Worm (Caenorhabditis elegans) whole organism, young adult: Measurements from ENCODE around the gene her-1.

Experiments
- B0261.1 ChIP-seq: sonication (generic microtip); optimal IDR thresholded peaks from 2 replicates; lab custom pipeline; 2016; ENCODE audit warnings: mild to moderate bottlenecking, missing genetic modification characterization, moderate library complexity, missing compliant biosample characterization
- B0336.3 ChIP-seq: fragments of 200-800 bp; sonication (Bioruptor generic); IDR thresholded peaks from 2 replicates; pipeline ENCODE4 v1.3.6; 2022; ENCODE audit warnings: missing genetic modification characterization, missing compliant biosample characterization
- D2030.7 ChIP-seq: fragments of 200-800 bp; sonication (Bioruptor generic); IDR thresholded peaks from 2 replicates; pipeline ENCODE4 v1.3.6; 2022; ENCODE audit warnings: missing genetic modification reagents, missing genetic modification characterization, missing compliant biosample characterization
- F49E8.2 ChIP-seq: sonication (generic microtip); optimal IDR thresholded peaks from 3 replicates; lab custom pipeline; 2017; ENCODE audit warnings: missing genetic modification characterization, mild to moderate bottlenecking, missing compliant biosample characterization, antibody characterized with exemption, moderate library complexity; ENCODE audit not compliant: insufficient read depth
- K12H6.12 ChIP-seq: fragments of 200-800 bp; sonication (Bioruptor generic); optimal IDR thresholded peaks from 2 replicates; lab custom pipeline; 2018; ENCODE audit warnings: mild to moderate bottlenecking, missing genetic modification characterization, missing compliant biosample characterization
- T07F8.4 ChIP-seq: sonication (generic microtip); optimal IDR thresholded peaks from 2 replicates; lab custom pipeline; 2016; ENCODE audit warnings: mild to moderate bottlenecking, missing genetic modification characterization, moderate library complexity, missing compliant biosample characterization
- Y53G8AR.9 ChIP-seq: fragments of 200-800 bp; sonication (Bioruptor generic); conservative IDR thresholded peaks from 2 replicates; pipeline ENCODE4 v1.3.6; 2022; ENCODE audit warnings: missing genetic modification reagents, missing genetic modification characterization, missing compliant biosample characterization
- Y79H2A.3 ChIP-seq: fragments of 200-800 bp; sonication (Bioruptor generic); conservative IDR thresholded peaks from 2 replicates; pipeline ENCODE4 v1.3.6; 2022; ENCODE audit warnings: missing genetic modification reagents, missing genetic modification characterization, missing compliant biosample characterization
- ZK185.1 ChIP-seq: sonication (generic microtip); optimal IDR thresholded peaks from 2 replicates; lab custom pipeline; 2016; ENCODE audit warnings: mild to moderate bottlenecking, missing genetic modification characterization, missing compliant biosample characterization; ENCODE audit not compliant: poor library complexity, severe bottlenecking
- akir-1 ChIP-seq: fragments of 200-800 bp; sonication (Bioruptor generic); optimal IDR thresholded peaks from 2 replicates; lab custom pipeline; 2018; ENCODE audit warnings: mild to moderate bottlenecking, missing genetic modification characterization, moderate library complexity, missing compliant biosample characterization
- ccch-3 ChIP-seq: fragments of 200-800 bp; sonication (Bioruptor generic); optimal IDR thresholded peaks from 2 replicates; lab custom pipeline; 2018; ENCODE audit warnings: mild to moderate bottlenecking, missing genetic modification characterization, missing compliant biosample characterization
- cebp-2 ChIP-seq: fragments of 200-800 bp; sonication (Bioruptor generic); IDR thresholded peaks from 2 replicates; pipeline ENCODE4 v1.3.6; 2022; ENCODE audit warnings: missing genetic modification characterization, missing compliant biosample characterization
- ceh-100 ChIP-seq: fragments of 200-800 bp; sonication (Bioruptor generic); IDR thresholded peaks from 2 replicates; pipeline ENCODE4 v1.3.6; 2022; ENCODE audit warnings: missing genetic modification reagents, missing genetic modification characterization, missing compliant biosample characterization
- ceh-79 ChIP-seq: sonication (generic microtip); optimal IDR thresholded peaks from 2 replicates; lab custom pipeline; 2017; ENCODE audit warnings: mild to moderate bottlenecking, missing genetic modification characterization, missing compliant biosample characterization
- chd-7 ChIP-seq: sonication (generic microtip); optimal IDR thresholded peaks from 2 replicates; lab custom pipeline; 2016; ENCODE audit warnings: mild to moderate bottlenecking, missing genetic modification characterization, moderate library complexity, missing compliant biosample characterization
- die-1 ChIP-seq: sonication (generic microtip); optimal IDR thresholded peaks from 2 replicates; lab custom pipeline; 2016; ENCODE audit warnings: missing genotype, mild to moderate bottlenecking, missing genetic modification characterization, missing compliant biosample characterization
- dpl-1 ChIP-seq: fragments of 150-350 bp; optimal IDR thresholded peaks from 2 replicates; lab custom pipeline; 2014; ENCODE audit warnings: missing biosample characterization, missing genetic modification reagents, missing genetic modification characterization
- hlh-26 ChIP-seq: fragments of 200-800 bp; sonication (Bioruptor generic); conservative IDR thresholded peaks from 2 replicates; pipeline ENCODE4 v1.3.6; 2022; ENCODE audit warnings: missing genetic modification reagents, missing genetic modification characterization, missing compliant biosample characterization
- hmg-1.2 ChIP-seq: fragments of 200-800 bp; sonication (Bioruptor generic); IDR thresholded peaks from 2 replicates; pipeline ENCODE4 v1.3.6; 2022; ENCODE audit warnings: missing genetic modification reagents, missing genetic modification characterization, missing compliant biosample characterization
- hmg-20 ChIP-seq: fragments of 200-800 bp; sonication (Bioruptor generic); IDR thresholded peaks from 2 replicates; pipeline ENCODE4 v1.3.6; 2022; ENCODE audit warnings: missing genetic modification reagents, missing genetic modification characterization, missing compliant biosample characterization
- hsf-1 ChIP-seq: fragments of 200-800 bp; sonication (Bioruptor generic); IDR thresholded peaks from 2 replicates; pipeline ENCODE4 v1.3.6; 2022; ENCODE audit warnings: missing genetic modification reagents, missing genetic modification characterization, missing compliant biosample characterization
- lin-35 ChIP-seq, 3 experiments: fragments of 150-350 bp in 2 of 3; sonication (generic microtip) in 1 of 3; optimal IDR thresholded peaks; 2 replicates each; lab custom pipeline; 2014 to 2018; ENCODE audit warnings: missing biosample characterization in 3 of 3, missing genetic modification characterization in 3 of 3, missing genetic modification reagents in 3 of 3
- lir-1 ChIP-seq: fragments of 200-800 bp; sonication (Bioruptor generic); conservative IDR thresholded peaks from 2 replicates; pipeline ENCODE4 v1.3.6; 2022; ENCODE audit warnings: missing genetic modification reagents, missing genetic modification characterization, missing compliant biosample characterization
- lsl-1 ChIP-seq: fragments of 200-800 bp; sonication (Bioruptor generic); optimal IDR thresholded peaks from 2 replicates; lab custom pipeline; 2018; ENCODE audit warnings: mild to moderate bottlenecking, missing genetic modification characterization, moderate library complexity, missing compliant biosample characterization
- madf-3 ChIP-seq: fragments of 200-800 bp; sonication (Bioruptor generic); IDR thresholded peaks from 2 replicates; pipeline ENCODE4 v1.3.6; 2022; ENCODE audit warnings: missing genetic modification reagents, missing genetic modification characterization, missing compliant biosample characterization
- madf-8 ChIP-seq: fragments of 200-800 bp; sonication (Bioruptor generic); conservative IDR thresholded peaks from 2 replicates; pipeline ENCODE4 v1.3.6; 2022; ENCODE audit warnings: missing genetic modification reagents, missing genetic modification characterization, missing compliant biosample characterization
- nfya-2 ChIP-seq: fragments of 200-800 bp; sonication (Bioruptor generic); IDR thresholded peaks from 2 replicates; pipeline ENCODE4 v1.3.6; 2022; ENCODE audit warnings: missing genetic modification reagents, missing genetic modification characterization, missing compliant biosample characterization
- nfyb-1 ChIP-seq: fragments of 200-800 bp; sonication (Bioruptor generic); IDR thresholded peaks from 2 replicates; pipeline ENCODE4 v1.3.6; 2022; ENCODE audit warnings: missing genetic modification reagents, missing genetic modification characterization, missing compliant biosample characterization
- nhr-120 ChIP-seq: fragments of 200-800 bp; sonication (Bioruptor generic); IDR thresholded peaks from 2 replicates; pipeline ENCODE4 v1.3.6; 2022; ENCODE audit warnings: missing genetic modification characterization, missing compliant biosample characterization
- nhr-80 ChIP-seq: sonication (generic microtip); optimal IDR thresholded peaks from 2 replicates; lab custom pipeline; 2016; ENCODE audit warnings: missing genetic modification characterization, missing compliant biosample characterization
- nhr-90 ChIP-seq: sonication (generic microtip); optimal IDR thresholded peaks from 2 replicates; lab custom pipeline; 2016; ENCODE audit warnings: missing genotype, mild to moderate bottlenecking, missing genetic modification characterization, missing compliant biosample characterization
- pbrm-1 ChIP-seq: fragments of 200-800 bp; sonication (Bioruptor generic); IDR thresholded peaks from 2 replicates; pipeline ENCODE4 v1.3.6; 2022; ENCODE audit warnings: missing genetic modification reagents, missing genetic modification characterization, missing compliant biosample characterization
- pha-4 ChIP-seq: fragments of 150-350 bp; sonication (generic microtip); optimal IDR thresholded peaks from 2 replicates; lab custom pipeline; 2014; ENCODE audit warnings: missing biosample characterization, missing genetic modification reagents, missing genetic modification characterization
- sea-2 ChIP-seq: fragments of 200-800 bp; sonication (Bioruptor generic); IDR thresholded peaks from 2 replicates; pipeline ENCODE4 v1.3.6; 2022; ENCODE audit warnings: missing genetic modification characterization, missing compliant biosample characterization
- snpc-1.3 ChIP-seq: sonication (generic microtip); optimal IDR thresholded peaks from 2 replicates; lab custom pipeline; 2017; ENCODE audit warnings: missing genetic modification characterization, mild to moderate bottlenecking, missing compliant biosample characterization, antibody characterized with exemption, moderate library complexity, missing genotype, missing genetic modification reagents; ENCODE audit not compliant: insufficient read depth
- unc-130 ChIP-seq: sonication (generic microtip); optimal IDR thresholded peaks from 2 replicates; lab custom pipeline; 2016; ENCODE audit warnings: missing genetic modification reagents, missing genetic modification characterization, missing compliant biosample characterization
- unc-62 ChIP-seq: fragments of 150-350 bp; optimal IDR thresholded peaks from 2 replicates; lab custom pipeline; 2014; ENCODE audit warnings: missing biosample characterization, missing genetic modification reagents, missing genetic modification characterization
- ztf-6 ChIP-seq: fragments of 200-800 bp; sonication (Bioruptor generic); IDR thresholded peaks from 2 replicates; pipeline ENCODE4 v1.3.6; 2022; ENCODE audit warnings: missing genetic modification reagents, missing genetic modification characterization, missing compliant biosample characterization

The her-1 gene

ce11 chrV:9714909-9715308, 18.1 kb downstream of the her-1 start, which contains the start of gene F40F9.3:
F40F9.3 (plus strand) TSS chrV:9715209.
- TF ChIP-seq B0261.1 (tag; lab: Kevin White, UChicago) (no peak), lir-1 (GFP tag; lab: Robert Waterston, UW) (no peak), snpc-1.3 (tag; lab: Kevin White, UChicago) (no peak), cebp-2 (GFP tag; lab: Robert Waterston, UW) (no peak), F49E8.2 (no peak), ZK185.1 (tag; lab: Kevin White, UChicago) (no peak)

ce11 chrV:9716397-9716796, 19.6 kb downstream of the her-1 start, which contains the start of gene str-188:
str-188 (plus strand) TSS chrV:9716697.
- TF ChIP-seq unc-62 (GFP tag; lab: Kevin White, UChicago): no peak
- no peak for TF ChIP-seq sea-2 (GFP tag; lab: Robert Waterston, UW)
- no peak for TF ChIP-seq F49E8.2
- TF ChIP-seq ceh-79 (tag; lab: Kevin White, UChicago): no peak
- no peak for TF ChIP-seq madf-8 (GFP tag; lab: Robert Waterston, UW)
- TF ChIP-seq Y53G8AR.9 (GFP tag; lab: Robert Waterston, UW): no peak
- no peak for TF ChIP-seq chd-7 (tag; lab: Kevin White, UChicago)
- TF ChIP-seq K12H6.12 (tag; lab: Kevin White, UChicago): no peak
- TF ChIP-seq ccch-3 (GFP tag; lab: Kevin White, UChicago): no peak
- TF ChIP-seq nhr-120 (GFP tag; lab: Robert Waterston, UW): no peak
- TF ChIP-seq pha-4: no peak

- TF ChIP-seq B0261.1 (tag; lab: Kevin White, UChicago) (no peak), nhr-120 (GFP tag; lab: Robert Waterston, UW) (no peak), D2030.7 (no peak), madf-8 (GFP tag; lab: Robert Waterston, UW) (no peak), T07F8.4 (no peak), cebp-2 (GFP tag; lab: Robert Waterston, UW) (no peak), hmg-1.2 (GFP tag; lab: Robert Waterston, UW) (peak; percentile 33; the same call in 1 of the 2 replicates)
Measured at ce11 chrV:9724021-9724671, 27.3 kb downstream of the her-1 start, which contains the start of gene slcr-46.3. slcr-46.3 (minus strand) TSS chrV:9724106.

ce11 chrV:9725719-9726118, 28.9 kb downstream of the her-1 start:
- TF ChIP-seq nhr-80 (tag; lab: Kevin White, UChicago) (peak; percentile 39), lin-35 (GFP tag; optimal IDR thresholded peaks at IDR 0.05; lab: Kevin White, UChicago) (no peak)

- TF ChIP-seq hlh-26 (GFP tag; lab: Robert Waterston, UW) (no peak), Y53G8AR.9 (GFP tag; lab: Robert Waterston, UW) (no peak), pbrm-1 (GFP tag; lab: Robert Waterston, UW) (no peak), nhr-80 (tag; lab: Kevin White, UChicago) (peak; percentile 66), hsf-1 (GFP tag; lab: Robert Waterston, UW) (no peak), nfyb-1 (GFP tag; lab: Robert Waterston, UW) (no peak), unc-130 (GFP tag; lab: Kevin White, UChicago) (no peak), nfya-2 (GFP tag; lab: Robert Waterston, UW) (no peak), die-1 (tag; lab: Kevin White, UChicago) (no peak), akir-1 (GFP tag; lab: Kevin White, UChicago) (no peak), ceh-100 (GFP tag; lab: Robert Waterston, UW) (no peak), hmg-20 (no peak), ztf-6 (GFP tag; lab: Robert Waterston, UW) (no peak), nhr-90 (tag; lab: Kevin White, UChicago) (no peak), lsl-1 (GFP tag; lab: Kevin White, UChicago) (peak; percentile 60), dpl-1 (GFP tag; lab: Kevin White, UChicago) (peak; percentile 10), Y79H2A.3 (GFP tag; lab: Robert Waterston, UW) (no peak), snpc-1.3 (tag; lab: Kevin White, UChicago) (no peak), madf-3 (GFP tag; lab: Robert Waterston, UW) (no peak), B0336.3 (GFP tag; lab: Robert Waterston, UW) (no peak), ccch-3 (GFP tag; lab: Kevin White, UChicago) (no peak), T07F8.4 (no peak)
Measured at ce11 chrV:9729462-9730162, 32.8 kb downstream of the her-1 start, which contains the start of the genes aagr-3 and drap-1. aagr-3 (minus strand) TSS chrV:9729512. drap-1 (plus strand) TSS chrV:9730106.
